Fruit fly (Drosophila melanogaster): Measurements from ENCODE around the gene glo.

glo gene

DNA sequence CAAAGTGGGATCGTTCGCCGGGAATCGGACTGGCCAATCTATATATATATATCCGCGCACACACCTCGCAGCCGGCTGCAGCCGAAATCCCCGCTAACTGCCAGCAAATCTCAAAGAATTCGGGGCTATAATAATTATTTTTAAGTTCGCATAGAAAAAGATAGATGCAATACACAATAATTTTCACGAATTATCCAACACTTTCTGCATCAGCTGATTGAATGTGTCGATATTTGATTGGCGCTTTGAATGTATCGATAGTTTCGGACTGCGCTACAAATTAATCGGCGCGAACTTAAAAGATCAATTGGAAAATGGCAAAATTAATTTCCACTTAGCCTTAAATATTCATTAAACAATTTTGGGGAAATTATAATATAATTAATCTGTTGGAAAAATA, 22.4 kb downstream of the glo start, which contains the start of gene Sbf:
Sbf (minus strand) TSS at position 169 of the 400 bp plus-strand sequence.
- TF ChIP-seq PHDP (tag; optimal IDR thresholded peaks at IDR 0.05) (no peak), Atf3 (GFP tag; optimal IDR thresholded peaks at IDR 0.05) (no peak), CG7271 (tag; optimal IDR thresholded peaks at IDR 0.05) (no peak), Sry-β (GFP tag; optimal IDR thresholded peaks at IDR 0.05) (no peak), zen (tag; optimal IDR thresholded peaks at IDR 0.05) (peak; percentile 63), CG9817 (tag; optimal IDR thresholded peaks at IDR 0.05) (no peak), CG14050 (GFP tag; IDR thresholded peaks at IDR 0.05) (no peak), MTF-1 (GFP tag; optimal IDR thresholded peaks at IDR 0.05; ENCODE audit: borderline replicate concordance) (no peak), CG17829 (tag; optimal IDR thresholded peaks at IDR 0.05) (peak; percentile 25), CG6654 (GFP tag; optimal IDR thresholded peaks at IDR 0.05) (no peak), CG10267 (tag; optimal IDR thresholded peaks at IDR 0.05) (peak; percentile 98), chinmo (GFP tag; IDR thresholded peaks at IDR 0.05; ENCODE audit: partially characterized antibody) (peak; percentile 83; the same call in 2 of the 4 replicates), Dbx (GFP tag; IDR thresholded peaks at IDR 0.05) (0 out of 3 replicates have a peak, but pooled peaks have one; percentile 13), D19A (tag; optimal IDR thresholded peaks at IDR 0.05) (no peak), CG4617 (GFP tag; optimal IDR thresholded peaks at IDR 0.05; ENCODE audit: borderline replicate concordance) (peak; percentile 76), Doc2 (GFP tag; IDR thresholded peaks at IDR 0.05) (no peak), CG2120 (GFP tag; optimal IDR thresholded peaks at IDR 0.05) (peak; percentile 34), so (GFP tag; IDR thresholded peaks at IDR 0.05) (no peak), CG15073 (GFP tag; optimal IDR thresholded peaks at IDR 0.05) (no peak), Elba2 (GFP tag; optimal IDR thresholded peaks at IDR 0.05) (peak; percentile 69), crp (GFP tag; optimal IDR thresholded peaks at IDR 0.05) (peak; percentile 80 to 98), CG12659 (GFP tag; optimal IDR thresholded peaks at IDR 0.05) (peak; percentile 45), abd-A (tag; optimal IDR thresholded peaks at IDR 0.05) (no peak), eve (GFP tag; optimal IDR thresholded peaks at IDR 0.05) (no peak), CG17186 (GFP tag; optimal IDR thresholded peaks at IDR 0.05) (peak; percentile 85), Doc3 (GFP tag; IDR thresholded peaks at IDR 0.05; ENCODE audit: partially characterized antibody) (peak; percentile 76), Atf-2 (GFP tag; optimal IDR thresholded peaks at IDR 0.05) (no peak), Stat92E (GFP tag; optimal IDR thresholded peaks at IDR 0.05) (peak in 1 of 3 experiments; percentile 10), CG3847 (GFP tag; IDR thresholded peaks at IDR 0.05) (peak; percentile 58; the same call in 1 of the 2 replicates), CG4328 (GFP tag; optimal IDR thresholded peaks at IDR 0.05) (no peak), danr (GFP tag; IDR thresholded peaks at IDR 0.05) (no peak), ftz-f1 (GFP tag; optimal IDR thresholded peaks at IDR 0.05) (no peak), corto (GFP tag; optimal IDR thresholded peaks at IDR 0.05) (no peak), ttk (GFP tag; IDR thresholded peaks at IDR 0.05) (no peak), ems (GFP tag; optimal IDR thresholded peaks at IDR 0.05) (peak; percentile 3), CG15601 (tag; optimal IDR thresholded peaks at IDR 0.05) (no peak), hb (GFP tag; IDR thresholded peaks at IDR 0.05; ENCODE audit: partially characterized antibody) (peak; percentile 72; the same call in 2 of the 3 replicates), tap (tag; optimal IDR thresholded peaks at IDR 0.05) (no peak), row (GFP tag; IDR thresholded peaks at IDR 0.05) (peak; percentile 19; the same call in 1 of the 3 replicates), CG8478 (optimal IDR thresholded peaks at IDR 0.05) (no peak), Sry-δ (GFP tag; optimal IDR thresholded peaks at IDR 0.05) (peak; percentile 72), ato (GFP tag; IDR thresholded peaks at IDR 0.05; ENCODE audit: partially characterized antibody) (peak; percentile 83), CG13624 (GFP tag; optimal IDR thresholded peaks at IDR 0.05) (peak; percentile 31), CG16779 (GFP tag; IDR thresholded peaks at IDR 0.05) (no peak), nmo (GFP tag; optimal IDR thresholded peaks at IDR 0.05) (peak; percentile 39), zfh1 (GFP tag; IDR thresholded peaks at IDR 0.05) (no peak), dm (GFP tag; optimal IDR thresholded peaks at IDR 0.05) (no peak), ERR (GFP tag; optimal IDR thresholded peaks at IDR 0.05) (no peak), nerfin-2 (GFP tag; IDR thresholded peaks at IDR 0.05; ENCODE audit: partially characterized antibody) (peak; percentile 44), Hey (tag; optimal IDR thresholded peaks at IDR 0.05) (no peak)
